Fruit fly (Drosophila melanogaster) whole organism, adult: ENCODE data around the gene slp2.

Experiments
- CG14711 ChIP-seq: fragments of 200-800 bp; sonication (Bioruptor generic); optimal IDR thresholded peaks from 2 replicates; lab custom pipeline; 2018; ENCODE audit warnings: missing biosample characterization, mild to moderate bottlenecking, missing genetic modification characterization, moderate library complexity
- CG5204 ChIP-seq: fragments of 200-800 bp; sonication (Bioruptor generic); optimal IDR thresholded peaks from 2 replicates; lab custom pipeline; 2016; ENCODE audit warnings: missing biosample characterization, missing genetic modification characterization
- CG7045 ChIP-seq: fragments of 200-800 bp; sonication (Bioruptor generic); optimal IDR thresholded peaks from 2 replicates; lab custom pipeline; 2017; ENCODE audit warnings: missing biosample characterization, mild to moderate bottlenecking, missing genetic modification characterization
- Clk ChIP-seq: fragments of 200-800 bp; sonication (Bioruptor generic); optimal IDR thresholded peaks from 2 replicates; lab custom pipeline; 2017; ENCODE audit warnings: missing biosample characterization, missing genetic modification characterization
- Crg-1 ChIP-seq: fragments of 200-800 bp; sonication (Bioruptor generic); optimal IDR thresholded peaks from 2 replicates; lab custom pipeline; 2016; ENCODE audit warnings: missing biosample characterization, missing genetic modification characterization
- Hr96 ChIP-seq: fragments of 200-800 bp; sonication (Bioruptor generic); optimal IDR thresholded peaks from 2 replicates; lab custom pipeline; 2016; ENCODE audit warnings: missing biosample characterization, missing genetic modification characterization
- Mnt ChIP-seq: fragments of 200-800 bp; sonication (Bioruptor generic); optimal IDR thresholded peaks from 2 replicates; lab custom pipeline; 2016; ENCODE audit warnings: missing biosample characterization, mild to moderate bottlenecking, missing genetic modification characterization
- bab1 ChIP-seq: fragments of 200-800 bp; sonication (Bioruptor generic); optimal IDR thresholded peaks from 3 replicates; lab custom pipeline; 2019; ENCODE audit warnings: missing biosample characterization, mild to moderate bottlenecking, missing genetic modification characterization, moderate library complexity
- cic ChIP-seq: fragments of 200-800 bp; sonication (Bioruptor generic); optimal IDR thresholded peaks from 2 replicates; lab custom pipeline; 2017; ENCODE audit warnings: missing biosample characterization, mild to moderate bottlenecking, missing genetic modification characterization, moderate library complexity
- pad ChIP-seq: fragments of 200-800 bp; sonication (Bioruptor generic); optimal IDR thresholded peaks from 3 replicates; lab custom pipeline; 2017; ENCODE audit warnings: missing biosample characterization, missing genetic modification characterization, mild to moderate bottlenecking, moderate library complexity, missing genetic modification reagents
- toe ChIP-seq: fragments of 200-800 bp; sonication (Bioruptor generic); optimal IDR thresholded peaks from 2 replicates; lab custom pipeline; 2016; ENCODE audit warnings: missing biosample characterization, missing genetic modification characterization

DNA sequence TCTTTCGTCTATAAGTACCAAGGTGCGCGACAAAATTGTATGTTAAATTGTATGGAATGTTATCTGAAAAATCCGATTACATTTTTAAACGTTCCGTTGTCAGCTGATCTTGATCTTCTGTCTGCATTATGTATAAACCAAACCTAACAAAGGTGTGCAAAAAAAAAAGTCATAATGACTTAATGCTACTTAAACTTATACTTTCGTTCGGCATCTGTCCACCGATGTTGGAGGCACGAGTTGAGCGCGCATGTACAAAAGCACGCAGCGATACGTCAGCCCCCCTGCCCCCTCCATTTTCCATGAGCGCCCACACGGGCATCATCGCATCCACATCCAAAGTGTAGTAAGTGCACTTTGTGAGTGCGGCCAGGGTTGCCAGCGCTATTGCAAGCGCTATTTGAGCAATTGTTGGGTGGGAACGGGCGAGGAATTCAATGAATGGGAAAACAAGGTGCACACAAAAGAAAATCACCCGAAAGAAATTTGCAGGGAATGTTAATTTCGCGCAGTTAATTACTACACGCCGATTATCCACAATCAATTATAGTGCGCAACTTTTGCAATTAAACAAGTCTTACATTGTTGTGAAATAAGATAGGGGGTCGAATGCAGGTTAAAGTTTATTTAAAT, 31.9 kb upstream of the slp2 start:
- TF ChIP-seq toe (GFP tag; lab: Kevin White, UChicago): peak; percentile 91
- TF ChIP-seq Crg-1 (GFP tag; lab: Kevin White, UChicago): peak; percentile 39
- peak; percentile 97 for TF ChIP-seq Hr96 (GFP tag; lab: Kevin White, UChicago)
- peak; percentile 95 for TF ChIP-seq CG5204 (GFP tag; lab: Kevin White, UChicago)
- peak; percentile 97 for TF ChIP-seq CG7045 (GFP tag; lab: Kevin White, UChicago)
- TF ChIP-seq Mnt (GFP tag; lab: Kevin White, UChicago): peak; percentile 79
- peak; percentile 94 for TF ChIP-seq CG14711 (tag; lab: Kevin White, UChicago)
- peak; percentile 78 for TF ChIP-seq pad (GFP tag; lab: Kevin White, UChicago)
- peak; percentile 85 for TF ChIP-seq cic (GFP tag; lab: Kevin White, UChicago)
- TF ChIP-seq bab1 (GFP tag; lab: Kevin White, UChicago): peak; percentile 92
- TF ChIP-seq Clk (GFP tag; lab: Kevin White, UChicago): peak; percentile 89
